Fruit fly (Drosophila melanogaster) whole organism, wandering third instar larva: Measurements from ENCODE around the gene NimB5.

Experiments used
- Dfd ChIP-seq: fragments of >200 bp; optimal IDR thresholded peaks from 2 replicates; lab custom pipeline; 2017; ENCODE audit warnings: missing biosample characterization, missing genetic modification characterization
- GATAd ChIP-seq: sonication (Bioruptor generic); optimal IDR thresholded peaks from 2 replicates; lab custom pipeline; 2016; ENCODE audit warnings: missing biosample characterization, missing genetic modification characterization
- Hr78 ChIP-seq: fragments of >200 bp; optimal IDR thresholded peaks from 2 replicates; lab custom pipeline; 2017; ENCODE audit warnings: missing biosample characterization, missing genetic modification characterization
- N ChIP-seq: fragments of >200 bp; optimal IDR thresholded peaks from 2 replicates; lab custom pipeline; 2018; ENCODE audit warnings: missing biosample characterization, missing external identifiers, missing genetic modification characterization
- OdsH ChIP-seq: fragments of 200-800 bp; sonication (Bioruptor generic); optimal IDR thresholded peaks from 2 replicates; lab custom pipeline; 2016; ENCODE audit warnings: missing biosample characterization, mild to moderate bottlenecking, missing genetic modification characterization
- foxo ChIP-seq, 2 experiments: fragments of 200-800 bp; sonication (Bioruptor generic); optimal IDR thresholded peaks; 2 replicates in 1 of 2; 3 replicates in 1 of 2; lab custom pipeline; 2016 to 2017; ENCODE audit warnings: missing biosample characterization in 2 of 2, missing genetic modification characterization in 2 of 2
- fru ChIP-seq: fragments of 200-800 bp; sonication (Bioruptor generic); optimal IDR thresholded peaks from 3 replicates; lab custom pipeline; 2016; ENCODE audit warnings: missing biosample characterization, mild to moderate bottlenecking, missing genetic modification characterization
- h ChIP-seq: fragments of 200-800 bp; sonication (Bioruptor generic); optimal IDR thresholded peaks from 3 replicates; lab custom pipeline; 2016; ENCODE audit warnings: missing biosample characterization, mild to moderate bottlenecking, missing genetic modification characterization
- psq ChIP-seq: fragments of 200-800 bp; sonication (Bioruptor generic); optimal IDR thresholded peaks from 3 replicates; lab custom pipeline; 2017; ENCODE audit warnings: missing biosample characterization, mild to moderate bottlenecking, missing genetic modification characterization, moderate library complexity
- sage ChIP-seq: fragments of 200-800 bp; sonication (Bioruptor generic); optimal IDR thresholded peaks from 2 replicates; lab custom pipeline; 2016; ENCODE audit warnings: missing biosample characterization, mild to moderate bottlenecking, missing genetic modification characterization
- sv ChIP-seq: fragments of 200-800 bp; sonication (Bioruptor generic); optimal IDR thresholded peaks from 3 replicates; lab custom pipeline; 2016; ENCODE audit warnings: missing biosample characterization, missing genetic modification characterization
- usp ChIP-seq: fragments of >200 bp; optimal IDR thresholded peaks from 2 replicates; lab custom pipeline; 2017; ENCODE audit warnings: missing biosample characterization, missing genetic modification characterization

- TF ChIP-seq fru (GFP tag; lab: Kevin White, UChicago) (peak; percentile 66), usp (GFP tag; lab: Kevin White, UChicago) (no peak), OdsH (GFP tag; lab: Kevin White, UChicago) (peak; percentile 9), Dfd (GFP tag; lab: Kevin White, UChicago) (peak; percentile 28), psq (GFP tag; lab: Kevin White, UChicago) (peak; percentile 18), h (GFP tag; lab: Kevin White, UChicago) (peak; percentile 71), Hr78 (no peak), foxo (GFP tag; optimal IDR thresholded peaks at IDR 0.05; lab: Kevin White, UChicago) (peak; percentile 2 to 71), sv (peak; percentile 28), N (no peak), GATAd (GFP tag; lab: Kevin White, UChicago) (no peak), sage (GFP tag; lab: Kevin White, UChicago) (peak; percentile 55)
Observed at dm6 chr2L:14020875-14021643, 51.1 kb downstream of the NimB5 start.
